Worm (Caenorhabditis elegans): ENCODE results near the gene twk-9.

DNA sequence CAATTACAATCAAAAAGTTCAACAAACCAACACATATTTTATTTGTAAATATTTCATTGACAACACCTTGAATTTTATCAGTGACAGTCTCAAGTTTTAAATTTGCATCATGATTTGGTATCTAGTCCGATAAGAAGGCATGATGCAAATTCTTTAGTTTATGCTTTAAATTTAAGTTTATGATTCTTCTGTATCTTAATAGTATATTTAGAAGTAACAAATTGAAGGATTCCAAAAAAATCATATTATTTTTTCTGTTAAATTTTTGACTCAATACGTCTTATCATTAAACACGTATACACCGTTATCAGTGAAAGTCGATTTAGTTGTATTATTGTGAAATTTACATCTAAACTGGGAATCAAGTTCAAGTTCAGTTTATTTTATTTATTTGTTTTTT lies 41.7 kb upstream of the twk-9 start, which contains the start of gene chca-1:
- TF ChIP-seq flt-1 (GFP tag; IDR thresholded peaks at IDR 0.05) = no peak
- no peak for TF ChIP-seq ref-1 (GFP tag; conservative IDR thresholded peaks at IDR 0.05)

Measured in whole organism, midembryonic.